Fruit fly (Drosophila melanogaster) S2 (cell line): Measurements from ENCODE around the gene Polr1D.

ENCODE experiments used
- CG8478 ChIP-seq: fragments of >200 bp; optimal IDR thresholded peaks from 2 replicates; lab custom pipeline; 2018
- CTCF ChIP-seq, 2 experiments: fragments of >200 bp; optimal IDR thresholded peaks; 2 replicates each; lab custom pipeline; 2018

Polr1D gene

DNA sequence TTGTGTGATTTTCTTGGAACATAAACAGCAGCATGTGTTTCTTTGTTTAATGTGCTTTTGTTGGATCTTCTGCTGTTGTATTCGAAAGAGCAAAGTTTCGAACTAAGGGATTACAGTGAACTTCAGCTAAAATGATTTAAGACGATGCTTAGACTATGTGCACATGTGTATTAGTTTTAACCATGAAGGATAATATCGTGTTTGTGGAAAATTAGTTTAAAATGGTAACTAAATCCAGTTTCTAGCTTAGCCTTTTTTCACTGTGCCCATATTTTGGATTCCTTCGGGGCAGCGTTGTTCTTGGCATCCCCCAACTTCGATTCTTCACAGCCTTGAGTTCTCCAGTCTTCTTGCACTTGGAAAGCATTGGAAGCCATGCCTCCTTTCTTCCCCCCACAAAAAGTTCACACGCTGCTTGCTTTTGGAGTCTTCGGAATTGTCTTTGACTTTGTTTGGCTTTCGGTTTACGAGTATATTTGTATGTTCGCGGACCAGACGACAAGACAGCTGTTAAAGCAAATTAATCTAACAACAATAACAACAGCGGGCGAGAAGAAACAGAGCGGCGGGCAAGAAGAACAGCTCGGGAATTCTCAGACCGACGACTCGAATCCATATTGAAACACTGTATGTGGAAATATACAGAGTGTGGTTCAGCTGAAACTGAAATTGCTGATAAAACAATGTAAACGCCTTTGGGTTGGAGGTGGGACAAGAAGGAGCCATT is 5.4 kb upstream of the Polr1D start:
- TF ChIP-seq CTCF (optimal IDR thresholded peaks at IDR 0.05; lab: Kevin White, UChicago) (no peak), CG8478 (no peak)

DNA sequence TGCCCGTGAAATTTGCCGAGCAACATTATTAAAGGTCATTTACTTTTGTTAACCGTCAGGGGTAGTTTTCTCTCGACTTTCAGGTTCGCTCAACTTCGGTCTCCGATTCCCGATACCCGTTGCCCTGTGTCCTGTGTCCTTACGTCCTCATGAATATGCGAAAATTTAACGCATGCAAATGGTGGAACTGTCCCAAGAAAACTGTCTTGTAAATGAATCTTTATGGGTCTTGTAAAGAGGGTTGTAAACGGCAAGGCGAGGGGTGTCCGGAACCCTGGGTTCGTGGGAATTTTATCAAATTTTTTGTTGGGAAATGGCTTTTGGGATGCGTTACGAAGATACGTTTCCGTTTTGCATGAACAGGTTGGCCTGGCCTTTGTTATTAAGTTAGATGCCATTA is 4.7 kb upstream of the Polr1D start:
- TF ChIP-seq CTCF (optimal IDR thresholded peaks at IDR 0.05; lab: Kevin White, UChicago) = no peak

DNA sequence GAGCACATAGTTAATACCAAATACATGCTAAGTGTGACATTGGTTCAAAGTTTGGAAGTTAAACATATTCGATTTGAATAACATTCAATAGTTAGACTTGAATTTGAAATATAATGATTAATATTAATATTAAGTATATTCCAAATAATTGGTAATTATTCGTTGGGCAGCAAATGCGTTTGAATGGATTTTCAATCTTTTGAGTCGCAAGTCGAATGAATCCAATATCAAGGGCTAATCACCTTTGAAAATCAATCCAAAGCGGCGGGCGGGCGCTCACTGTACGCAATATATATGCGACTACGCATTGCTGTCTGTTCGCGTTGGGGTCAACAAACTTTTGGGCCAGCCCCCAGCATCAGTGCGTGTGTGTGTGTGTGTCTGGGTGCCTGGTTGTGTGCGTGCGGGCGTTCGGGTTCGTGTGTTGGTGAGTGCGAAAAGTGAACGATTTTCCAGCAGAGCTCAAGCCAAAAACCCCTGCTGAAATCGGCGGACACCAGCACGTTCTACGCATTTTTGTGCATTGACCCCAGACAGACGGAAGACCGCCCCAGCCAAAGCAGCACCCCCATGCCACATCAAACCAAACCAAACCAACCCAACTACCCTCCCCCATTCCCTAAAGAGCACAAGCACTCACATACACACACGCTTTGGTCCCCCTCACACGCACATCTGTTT is 3.5 kb upstream of the Polr1D start:
- TF ChIP-seq CTCF (optimal IDR thresholded peaks at IDR 0.05; lab: Kevin White, UChicago) (no peak), CG8478 (no peak)

DNA sequence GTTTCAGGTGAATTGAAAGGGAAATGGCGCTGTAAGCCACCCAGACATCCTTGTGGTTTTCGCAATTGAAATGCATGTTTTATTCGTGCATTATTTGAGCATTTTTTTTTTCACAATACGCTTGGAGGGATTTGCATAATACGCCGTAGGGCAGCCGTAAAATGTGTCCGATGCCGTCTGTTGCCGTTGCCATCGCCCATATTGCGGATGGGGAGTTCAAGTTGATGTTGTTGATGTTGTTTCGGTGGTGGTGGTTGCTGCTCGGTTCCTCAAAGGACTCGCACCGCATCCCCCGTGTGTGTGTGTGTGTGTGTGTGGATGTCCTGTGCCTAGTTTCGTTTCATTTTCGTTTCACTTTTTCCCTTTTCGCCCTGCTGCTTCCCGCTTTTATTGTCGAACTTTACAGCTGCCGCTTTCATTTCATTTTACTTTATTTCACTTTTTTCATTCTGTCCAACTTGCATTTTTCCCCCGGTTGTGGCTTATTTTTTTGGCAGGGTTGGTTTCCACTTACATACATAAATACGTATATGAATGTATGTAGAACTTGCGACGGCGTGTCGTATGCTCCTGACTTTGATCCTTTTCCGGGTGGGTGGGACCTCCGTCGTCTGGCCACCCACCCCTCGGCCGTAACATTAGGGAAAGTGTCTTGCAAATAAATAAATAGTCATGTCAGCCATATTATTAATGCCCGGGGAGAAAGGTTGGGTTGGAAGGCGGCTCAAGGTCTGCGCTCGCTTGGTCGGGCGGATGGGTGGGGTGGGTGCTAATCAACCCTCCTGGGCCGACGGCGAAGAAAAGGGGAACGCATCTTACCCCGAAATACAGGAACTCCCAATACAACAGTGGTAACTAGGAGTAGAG is 2.7 kb upstream of the Polr1D start:
- TF ChIP-seq CG8478 (no peak), CTCF (optimal IDR thresholded peaks at IDR 0.05; lab: Kevin White, UChicago) (no peak)

DNA sequence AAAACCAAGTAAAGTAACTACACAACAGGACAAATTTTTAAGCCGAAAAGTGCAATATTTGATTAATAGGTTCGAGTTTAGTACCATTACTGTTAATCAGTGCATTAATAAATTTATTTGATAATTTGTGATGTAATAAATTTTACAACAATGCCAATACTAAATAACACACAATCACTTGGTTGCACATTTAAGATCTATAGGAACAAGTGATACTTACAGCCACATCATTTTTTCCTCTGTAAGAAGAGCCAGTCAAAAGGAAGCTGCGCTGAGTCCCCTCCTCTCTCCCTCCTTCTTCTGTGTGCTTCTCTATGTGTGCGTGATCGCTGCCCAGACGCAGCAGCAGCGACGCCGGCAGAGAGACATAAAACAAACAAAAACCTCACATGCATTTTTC is 1.7 kb upstream of the Polr1D start:
- TF ChIP-seq CG8478 = no peak
- no peak for TF ChIP-seq CTCF (optimal IDR thresholded peaks at IDR 0.05; lab: Kevin White, UChicago)

DNA sequence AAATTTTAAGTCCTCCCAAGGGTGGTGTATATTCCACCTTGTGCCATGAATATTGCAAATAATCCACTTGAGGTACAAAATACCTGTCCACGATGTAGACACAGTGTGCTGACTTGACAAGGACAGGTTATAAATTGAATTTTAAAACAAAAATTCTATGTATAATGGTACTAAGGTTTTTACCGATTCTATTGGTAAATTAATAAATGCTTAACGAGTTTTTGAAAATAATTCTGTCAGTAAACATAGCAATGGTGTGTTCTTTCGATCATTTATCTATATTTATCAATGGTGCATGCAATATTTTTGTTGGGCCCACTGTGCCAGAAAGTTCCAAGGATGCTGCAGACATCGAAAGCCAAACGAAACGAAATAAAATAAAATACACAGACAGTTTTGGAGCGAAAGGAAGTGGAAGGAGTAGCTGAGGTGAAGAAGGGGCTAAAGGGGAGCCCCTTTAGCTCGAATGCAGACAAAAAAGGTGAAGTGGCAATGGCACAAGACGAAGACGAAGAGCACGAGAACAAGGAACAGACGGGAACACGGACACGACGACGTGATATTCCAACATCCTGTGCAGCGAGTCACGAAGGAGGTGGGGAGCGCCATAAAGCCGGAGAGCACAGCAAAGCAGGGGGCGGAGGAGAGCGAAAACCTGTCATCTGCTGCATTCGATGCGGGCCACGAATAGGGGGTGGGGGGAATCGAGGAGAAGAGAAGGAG is 1.1 kb upstream of the Polr1D start:
- TF ChIP-seq CTCF (optimal IDR thresholded peaks at IDR 0.05; lab: Kevin White, UChicago) = no peak
- TF ChIP-seq CG8478 = no peak

DNA sequence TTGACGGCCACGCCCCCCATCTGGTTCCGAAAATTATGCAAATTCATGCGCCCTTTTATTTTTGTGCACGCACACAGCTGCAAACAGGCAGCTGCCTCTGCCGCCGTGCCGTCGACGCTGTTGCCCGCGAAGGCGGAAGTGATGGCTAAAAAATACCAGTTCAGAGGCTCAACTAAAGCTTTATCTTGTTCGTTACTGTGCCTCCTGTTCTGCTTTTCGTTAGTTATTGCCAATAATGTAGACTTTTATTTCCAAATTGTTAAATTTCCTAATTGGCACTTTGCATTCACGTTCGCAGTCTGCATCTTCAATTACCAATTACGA is 705 bp downstream of the Polr1D start:
- TF ChIP-seq CTCF (optimal IDR thresholded peaks at IDR 0.05; lab: Kevin White, UChicago) (no peak), CG8478 (no peak)

DNA sequence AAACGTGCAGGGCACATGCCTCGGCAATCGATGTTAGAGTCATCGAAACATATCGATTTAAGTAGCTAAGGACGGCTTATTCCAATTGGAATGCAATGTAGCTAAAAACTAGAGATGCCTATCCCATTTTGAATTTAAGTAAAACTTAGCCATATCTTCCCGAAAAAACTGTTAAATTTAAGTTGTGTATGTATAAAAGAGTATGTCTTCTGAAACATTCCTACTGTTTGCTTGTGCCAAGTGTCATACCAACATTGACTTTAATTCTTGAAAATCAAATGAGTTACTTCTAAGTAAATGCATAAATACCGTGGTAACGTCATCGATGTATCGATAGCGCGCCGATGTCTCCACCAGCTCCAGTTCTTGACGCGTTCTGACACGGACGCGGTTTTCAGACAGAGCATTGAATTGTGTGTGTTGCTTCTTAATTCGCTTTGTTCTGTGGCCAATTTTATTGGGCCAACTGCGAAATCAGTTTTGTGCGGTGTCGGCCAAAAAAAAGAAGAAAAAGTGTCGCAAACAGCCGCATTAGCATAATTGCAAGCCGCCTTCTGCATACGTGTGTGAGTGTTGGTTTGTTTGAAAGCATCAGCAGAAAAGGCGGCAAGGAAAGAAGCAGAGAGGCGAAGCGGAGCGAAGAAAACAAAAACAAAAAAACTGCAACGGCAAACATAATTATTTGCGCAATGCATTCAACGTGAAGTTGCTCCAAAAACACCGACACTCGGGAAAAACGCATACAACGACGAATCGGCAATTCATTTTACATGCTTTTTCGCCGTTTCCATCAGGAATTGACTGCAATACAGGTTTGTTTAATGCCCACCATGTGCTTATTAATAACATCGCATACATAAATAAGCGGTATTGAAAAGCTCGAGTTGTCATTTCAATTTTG is 1.3 kb downstream of the Polr1D start, which contains the start of gene brat:
brat (plus strand) TSS at position 352 of the 901 bp plus-strand sequence.
- TF ChIP-seq CG8478 (no peak), CTCF (optimal IDR thresholded peaks at IDR 0.05; lab: Kevin White, UChicago) (peak in 1 of 2 experiments; percentile 12)

DNA sequence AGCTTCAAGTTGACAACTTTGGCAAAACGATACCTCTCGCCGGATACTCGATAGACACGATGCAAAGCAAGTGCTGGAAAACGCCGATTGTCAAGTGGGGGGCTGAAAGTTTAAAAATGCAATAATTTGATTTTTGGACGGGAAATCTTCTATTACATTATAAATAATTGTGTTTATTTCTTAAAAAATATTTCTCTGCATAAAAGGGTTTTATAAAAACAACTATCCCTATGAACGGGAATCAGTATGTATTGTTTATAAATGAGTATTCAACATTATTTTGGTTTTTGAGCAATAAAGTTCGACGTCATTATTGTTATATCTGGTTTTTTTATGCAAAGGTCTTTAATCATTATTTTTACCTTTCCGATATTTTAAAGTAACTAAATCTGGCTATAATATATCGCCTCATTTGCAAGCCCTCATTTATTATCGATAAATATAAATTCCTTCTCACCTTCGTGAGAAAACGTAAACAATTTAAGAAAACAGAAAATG is 3.1 kb downstream of the Polr1D start, which contains the start of the genes AsnRS and DCTN6-p27:
AsnRS (minus strand) TSS at position 50 of the 498 bp plus-strand sequence.
DCTN6-p27 (plus strand) TSS at position 419 of the 498 bp plus-strand sequence.
- no peak for TF ChIP-seq CG8478
- no peak for TF ChIP-seq CTCF (optimal IDR thresholded peaks at IDR 0.05; lab: Kevin White, UChicago)

DNA sequence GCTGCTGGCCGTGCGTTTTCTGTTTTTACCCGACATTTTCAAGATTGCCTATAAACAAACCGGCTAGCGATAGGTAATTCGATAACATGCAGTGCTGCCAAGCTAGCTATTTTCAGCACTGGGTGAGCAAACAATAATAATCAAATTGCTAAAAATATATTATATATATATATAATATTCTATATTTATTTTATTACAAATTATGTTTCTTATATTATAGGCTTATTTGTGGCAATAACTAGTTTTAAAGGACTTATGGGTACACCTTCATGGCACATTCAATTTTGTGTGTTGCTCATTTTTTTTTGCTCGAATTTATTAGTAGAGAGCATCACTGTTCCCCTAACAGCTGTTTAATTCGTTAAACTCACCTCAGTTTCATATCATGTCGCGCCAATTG is 8.1 kb downstream of the Polr1D start:
- TF ChIP-seq CG8478 (no peak), CTCF (optimal IDR thresholded peaks at IDR 0.05; lab: Kevin White, UChicago) (no peak)

DNA sequence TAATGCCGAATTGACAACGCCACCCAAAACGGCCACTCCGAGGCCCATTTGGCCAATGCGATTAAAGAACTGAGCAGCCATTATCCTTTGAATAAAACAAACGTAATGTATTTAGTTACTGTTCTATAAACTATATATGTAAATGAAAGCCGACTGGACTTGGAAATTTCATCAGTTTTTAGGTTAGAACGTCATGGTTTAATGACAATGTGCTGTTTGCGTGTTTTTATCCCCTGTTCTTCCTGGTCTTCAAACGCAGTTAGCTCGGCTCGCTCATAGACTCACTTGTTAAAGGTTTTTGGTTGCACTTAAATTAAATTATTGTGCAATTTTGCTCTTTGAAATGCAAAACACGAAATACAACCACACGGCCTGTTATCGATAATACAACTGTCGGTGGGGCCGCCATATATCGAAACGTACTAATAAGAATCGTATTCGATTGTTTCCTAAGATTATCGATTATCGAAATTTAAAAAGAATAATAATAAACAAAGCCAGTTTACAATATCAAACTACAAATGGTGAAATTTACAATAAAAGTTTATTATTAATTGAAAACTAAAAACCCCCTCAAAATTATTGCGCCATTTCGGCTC is 11.5 kb downstream of the Polr1D start, which contains the start of gene Phb1:
Phb1 (minus strand) TSS at position 398 of the 599 bp plus-strand sequence.
- TF ChIP-seq CTCF (optimal IDR thresholded peaks at IDR 0.05; lab: Kevin White, UChicago) (no peak), CG8478 (no peak)

DNA sequence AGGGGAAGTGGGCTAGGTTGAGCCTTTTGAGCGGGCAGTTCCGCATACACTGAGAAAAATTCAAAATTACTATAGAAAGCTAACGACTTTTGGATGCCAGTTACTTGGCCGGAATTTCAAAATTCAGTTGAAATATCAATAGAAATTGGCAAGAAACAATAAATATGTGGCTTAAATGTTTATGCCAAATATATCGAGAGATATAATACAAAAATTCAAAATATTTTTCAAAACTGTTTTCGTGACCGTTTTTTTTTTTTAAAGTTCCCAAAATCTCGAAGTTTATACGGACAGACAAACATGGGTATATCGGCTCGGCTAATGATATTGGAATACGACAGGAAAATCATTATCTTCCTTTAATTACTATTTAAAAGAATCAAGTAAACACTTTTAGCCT is 14.0 kb downstream of the Polr1D start:
- TF ChIP-seq CTCF (optimal IDR thresholded peaks at IDR 0.05; lab: Kevin White, UChicago) (no peak), CG8478 (no peak)

DNA sequence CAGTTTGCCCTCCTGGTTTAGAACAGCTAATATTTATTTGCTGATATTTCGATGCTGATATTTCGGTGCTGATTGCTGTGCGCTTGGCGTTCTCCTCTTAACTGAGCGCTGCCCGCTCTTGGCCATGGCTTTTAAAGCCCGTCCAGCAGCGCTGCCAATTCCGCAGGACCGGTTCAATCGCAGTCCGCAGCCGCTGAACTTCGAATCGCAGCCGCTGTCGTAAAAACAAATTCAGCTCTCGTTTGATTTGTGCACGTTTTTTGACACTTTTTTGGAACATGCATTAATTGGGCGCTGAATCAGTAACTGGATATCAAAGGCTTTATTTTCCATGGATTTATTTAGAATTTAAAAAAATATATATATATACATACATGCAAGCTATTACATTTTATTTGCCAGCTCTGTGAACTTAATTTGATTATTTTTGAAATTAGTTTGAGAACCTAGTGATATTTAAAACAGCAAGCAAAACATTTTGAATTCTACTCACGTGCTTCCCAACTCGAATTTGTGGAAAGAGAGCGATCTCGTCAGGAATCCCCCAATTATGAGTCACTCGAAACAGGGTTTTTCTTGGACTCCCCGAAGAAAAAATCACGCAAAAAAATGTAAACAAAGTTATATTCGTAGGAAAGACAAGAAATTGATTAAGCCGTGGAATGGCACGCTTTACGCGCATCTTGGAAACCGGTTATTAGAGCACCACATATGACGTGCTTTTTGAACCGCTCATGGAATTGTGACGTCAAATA is 14.7 kb downstream of the Polr1D start, which contains the start of gene Ddc:
Ddc (minus strand) TSS at position 111 of the 755 bp plus-strand sequence.
- TF ChIP-seq CG8478 (no peak), CTCF (optimal IDR thresholded peaks at IDR 0.05; lab: Kevin White, UChicago) (no peak)
